Worm (Caenorhabditis elegans) whole organism, young adult: ENCODE measurements around the gene F02D8.4.

Experiments used
- C17E4.6 ChIP-seq: fragments of 200-800 bp; sonication (Bioruptor generic); IDR thresholded peaks from 2 replicates; pipeline ENCODE4 v1.3.6; 2022; ENCODE audit warnings: missing genetic modification reagents, missing genetic modification characterization, missing compliant biosample characterization
- F33H1.4 ChIP-seq: fragments of 200-800 bp; sonication (Bioruptor generic); IDR thresholded peaks from 2 replicates; pipeline ENCODE4 v1.3.6; 2022; ENCODE audit warnings: missing genetic modification reagents, missing genetic modification characterization, missing compliant biosample characterization
- F37B4.10 ChIP-seq: fragments of 200-800 bp; sonication (Bioruptor generic); IDR thresholded peaks from 2 replicates; pipeline ENCODE4 v1.3.6; 2022; ENCODE audit warnings: missing genetic modification characterization, missing compliant biosample characterization
- F39B2.1 ChIP-seq: fragments of 200-800 bp; sonication (Bioruptor generic); IDR thresholded peaks from 2 replicates; pipeline ENCODE4 v1.3.6; 2022; ENCODE audit warnings: missing genetic modification reagents, missing genetic modification characterization, missing compliant biosample characterization
- F49E8.2 ChIP-seq: sonication (generic microtip); optimal IDR thresholded peaks from 3 replicates; lab custom pipeline; 2017; ENCODE audit warnings: missing genetic modification characterization, mild to moderate bottlenecking, missing compliant biosample characterization, antibody characterized with exemption, moderate library complexity; ENCODE audit not compliant: insufficient read depth
- F55B11.4 ChIP-seq: sonication (generic microtip); optimal IDR thresholded peaks from 2 replicates; lab custom pipeline; 2016; ENCODE audit warnings: missing compliant biosample characterization, missing genetic modification characterization, borderline replicate concordance; ENCODE audit not compliant: insufficient read depth
- F57A8.1 ChIP-seq: fragments of 200-800 bp; sonication (Bioruptor generic); optimal IDR thresholded peaks from 2 replicates; lab custom pipeline; 2018; ENCODE audit warnings: mild to moderate bottlenecking, missing genetic modification characterization, moderate library complexity, missing compliant biosample characterization
- Y67H2A.10 ChIP-seq: fragments of 200-800 bp; sonication (Bioruptor generic); conservative IDR thresholded peaks from 2 replicates; pipeline ENCODE4 v1.3.6; 2022; ENCODE audit warnings: missing genetic modification reagents, missing genetic modification characterization, missing compliant biosample characterization
- ZK185.1 ChIP-seq: sonication (generic microtip); optimal IDR thresholded peaks from 2 replicates; lab custom pipeline; 2016; ENCODE audit warnings: mild to moderate bottlenecking, missing genetic modification characterization, missing compliant biosample characterization; ENCODE audit not compliant: poor library complexity, severe bottlenecking
- aptf-3 ChIP-seq: fragments of 200-800 bp; sonication (Bioruptor generic); IDR thresholded peaks from 2 replicates; pipeline ENCODE4 v1.3.6; 2022; ENCODE audit warnings: missing genetic modification characterization, missing compliant biosample characterization
- attf-3 ChIP-seq: fragments of 200-800 bp; sonication (Bioruptor generic); conservative IDR thresholded peaks from 2 replicates; pipeline ENCODE4 v1.3.6; 2022; ENCODE audit warnings: missing genetic modification reagents, missing genetic modification characterization, missing compliant biosample characterization
- bed-2 ChIP-seq: fragments of 200-800 bp; sonication (Bioruptor generic); IDR thresholded peaks from 2 replicates; pipeline ENCODE4 v1.3.6; 2022; ENCODE audit warnings: missing genetic modification reagents, missing genetic modification characterization, missing compliant biosample characterization
- ceh-100 ChIP-seq: fragments of 200-800 bp; sonication (Bioruptor generic); IDR thresholded peaks from 2 replicates; pipeline ENCODE4 v1.3.6; 2022; ENCODE audit warnings: missing genetic modification reagents, missing genetic modification characterization, missing compliant biosample characterization
- ceh-27 ChIP-seq: fragments of 200-800 bp; sonication (Bioruptor generic); optimal IDR thresholded peaks from 2 replicates; lab custom pipeline; 2018; ENCODE audit warnings: mild to moderate bottlenecking, missing genetic modification characterization, moderate library complexity, missing compliant biosample characterization
- ceh-40 ChIP-seq: fragments of 200-800 bp; sonication (Bioruptor generic); IDR thresholded peaks from 2 replicates; pipeline ENCODE4 v1.3.6; 2022; ENCODE audit warnings: missing genetic modification characterization, missing compliant biosample characterization
- ceh-91 ChIP-seq: fragments of 200-800 bp; sonication (Bioruptor generic); IDR thresholded peaks from 2 replicates; pipeline ENCODE4 v1.3.6; 2022; ENCODE audit warnings: missing genetic modification reagents, missing genetic modification characterization, missing compliant biosample characterization
- dox-1 ChIP-seq: fragments of 200-800 bp; sonication (Bioruptor generic); IDR thresholded peaks from 2 replicates; pipeline ENCODE4 v1.3.6; 2022; ENCODE audit warnings: missing genetic modification reagents, missing genetic modification characterization, missing compliant biosample characterization
- dpl-1 ChIP-seq: fragments of 150-350 bp; optimal IDR thresholded peaks from 2 replicates; lab custom pipeline; 2014; ENCODE audit warnings: missing biosample characterization, missing genetic modification reagents, missing genetic modification characterization
- efl-1 ChIP-seq: fragments of 150-350 bp; optimal IDR thresholded peaks from 2 replicates; lab custom pipeline; 2014; ENCODE audit warnings: missing biosample characterization, missing genetic modification reagents, missing genetic modification characterization
- egrh-3 ChIP-seq: fragments of 200-800 bp; sonication (Bioruptor generic); IDR thresholded peaks from 2 replicates; pipeline ENCODE4 v1.3.6; 2022; ENCODE audit warnings: missing genetic modification reagents, missing genetic modification characterization, missing compliant biosample characterization
- ekl-4 ChIP-seq: fragments of 200-800 bp; sonication (Bioruptor generic); IDR thresholded peaks from 2 replicates; pipeline ENCODE4 v1.3.6; 2022; ENCODE audit warnings: missing genetic modification reagents, missing genetic modification characterization, missing compliant biosample characterization
- hmg-1.2 ChIP-seq: fragments of 200-800 bp; sonication (Bioruptor generic); IDR thresholded peaks from 2 replicates; pipeline ENCODE4 v1.3.6; 2022; ENCODE audit warnings: missing genetic modification reagents, missing genetic modification characterization, missing compliant biosample characterization
- hsf-1 ChIP-seq: fragments of 200-800 bp; sonication (Bioruptor generic); IDR thresholded peaks from 2 replicates; pipeline ENCODE4 v1.3.6; 2022; ENCODE audit warnings: missing genetic modification reagents, missing genetic modification characterization, missing compliant biosample characterization
- lin-26 ChIP-seq: fragments of 200-800 bp; sonication (Bioruptor generic); IDR thresholded peaks from 2 replicates; pipeline ENCODE4 v1.3.6; 2022; ENCODE audit warnings: missing genetic modification reagents, missing genetic modification characterization, missing compliant biosample characterization
- lin-35 ChIP-seq, 3 experiments: fragments of 150-350 bp in 2 of 3; sonication (generic microtip) in 1 of 3; optimal IDR thresholded peaks; 2 replicates each; lab custom pipeline; 2014 to 2018; ENCODE audit warnings: missing biosample characterization in 3 of 3, missing genetic modification characterization in 3 of 3, missing genetic modification reagents in 3 of 3
- lin-54 ChIP-seq: fragments of 200-800 bp; sonication (Bioruptor generic); optimal IDR thresholded peaks from 2 replicates; lab custom pipeline; 2018; ENCODE audit warnings: mild to moderate bottlenecking, missing genetic modification characterization, missing compliant biosample characterization
- lsl-1 ChIP-seq: fragments of 200-800 bp; sonication (Bioruptor generic); optimal IDR thresholded peaks from 2 replicates; lab custom pipeline; 2018; ENCODE audit warnings: mild to moderate bottlenecking, missing genetic modification characterization, moderate library complexity, missing compliant biosample characterization
- madf-3 ChIP-seq: fragments of 200-800 bp; sonication (Bioruptor generic); IDR thresholded peaks from 2 replicates; pipeline ENCODE4 v1.3.6; 2022; ENCODE audit warnings: missing genetic modification reagents, missing genetic modification characterization, missing compliant biosample characterization
- madf-6 ChIP-seq: fragments of 200-800 bp; sonication (Bioruptor generic); IDR thresholded peaks from 2 replicates; pipeline ENCODE4 v1.3.6; 2022; ENCODE audit warnings: missing genetic modification reagents, missing genetic modification characterization, missing compliant biosample characterization
- madf-8 ChIP-seq: fragments of 200-800 bp; sonication (Bioruptor generic); conservative IDR thresholded peaks from 2 replicates; pipeline ENCODE4 v1.3.6; 2022; ENCODE audit warnings: missing genetic modification reagents, missing genetic modification characterization, missing compliant biosample characterization
- mcd-1 ChIP-seq: fragments of 200-800 bp; sonication (Bioruptor generic); IDR thresholded peaks from 2 replicates; pipeline ENCODE4 v1.3.6; 2022; ENCODE audit warnings: missing genetic modification reagents, missing genetic modification characterization, missing compliant biosample characterization
- nfya-1 ChIP-seq: sonication (generic microtip); optimal IDR thresholded peaks from 2 replicates; lab custom pipeline; 2017; ENCODE audit warnings: antibody characterized with exemption, missing compliant biosample characterization, missing genetic modification characterization, borderline replicate concordance; ENCODE audit not compliant: insufficient read depth
- pbrm-1 ChIP-seq: fragments of 200-800 bp; sonication (Bioruptor generic); IDR thresholded peaks from 2 replicates; pipeline ENCODE4 v1.3.6; 2022; ENCODE audit warnings: missing genetic modification reagents, missing genetic modification characterization, missing compliant biosample characterization
- rcor-1 ChIP-seq: fragments of 200-800 bp; sonication (Bioruptor generic); IDR thresholded peaks from 2 replicates; pipeline ENCODE4 v1.3.6; 2022; ENCODE audit warnings: missing genetic modification reagents, missing genetic modification characterization, missing compliant biosample characterization
- snpc-1.3 ChIP-seq: sonication (generic microtip); optimal IDR thresholded peaks from 2 replicates; lab custom pipeline; 2017; ENCODE audit warnings: missing genetic modification characterization, mild to moderate bottlenecking, missing compliant biosample characterization, antibody characterized with exemption, moderate library complexity, missing genotype, missing genetic modification reagents; ENCODE audit not compliant: insufficient read depth
- snpc-3.4 ChIP-seq: sonication (generic microtip); optimal IDR thresholded peaks from 2 replicates; lab custom pipeline; 2017; ENCODE audit warnings: missing genetic modification characterization, mild to moderate bottlenecking, missing compliant biosample characterization, antibody characterized with exemption, moderate library complexity, missing genotype, missing genetic modification reagents
- snpc-4 ChIP-seq, 5 experiments: fragments of 150-350 bp in 1 of 5; sonication (generic microtip) in 4 of 5; optimal IDR thresholded peaks; 2 replicates each; lab custom pipeline; 2014 to 2018; ENCODE audit warnings: missing genetic modification characterization in 5 of 5, missing biosample characterization in 3 of 5, antibody characterized with exemption in 2 of 5, mild to moderate bottlenecking in 2 of 5, missing compliant biosample characterization in 2 of 5, missing genotype in 2 of 5, moderate library complexity in 2 of 5, missing genetic modification reagents in 1 of 5
- somi-1 ChIP-seq: fragments of 200-800 bp; sonication (Bioruptor generic); optimal IDR thresholded peaks from 2 replicates; lab custom pipeline; 2018; ENCODE audit warnings: mild to moderate bottlenecking, missing genetic modification characterization, missing compliant biosample characterization
- tbp1 ChIP-seq: fragments of 200-800 bp; sonication (Bioruptor generic); optimal IDR thresholded peaks from 2 replicates; lab custom pipeline; 2018; ENCODE audit warnings: mild to moderate bottlenecking, missing genetic modification characterization, missing compliant biosample characterization
- unc-130 ChIP-seq: sonication (generic microtip); optimal IDR thresholded peaks from 2 replicates; lab custom pipeline; 2016; ENCODE audit warnings: missing genetic modification reagents, missing genetic modification characterization, missing compliant biosample characterization
- xnd-1 ChIP-seq: sonication (generic microtip); optimal IDR thresholded peaks from 2 replicates; lab custom pipeline; 2016; ENCODE audit warnings: missing genotype, missing genetic modification reagents, missing genetic modification characterization, missing compliant biosample characterization
- zim-3 ChIP-seq: sonication (generic microtip); optimal IDR thresholded peaks from 2 replicates; lab custom pipeline; 2017; ENCODE audit warnings: mild to moderate bottlenecking, missing genetic modification characterization, moderate library complexity, missing compliant biosample characterization
- ztf-25 ChIP-seq: fragments of 200-800 bp; sonication (Bioruptor generic); IDR thresholded peaks from 2 replicates; pipeline ENCODE4 v1.3.6; 2022; ENCODE audit warnings: missing genetic modification reagents, missing genetic modification characterization, missing compliant biosample characterization
- ztf-26 ChIP-seq: sonication (generic microtip); optimal IDR thresholded peaks from 2 replicates; lab custom pipeline; 2017; ENCODE audit warnings: missing genetic modification characterization, missing compliant biosample characterization

The F02D8.4 gene

DNA sequence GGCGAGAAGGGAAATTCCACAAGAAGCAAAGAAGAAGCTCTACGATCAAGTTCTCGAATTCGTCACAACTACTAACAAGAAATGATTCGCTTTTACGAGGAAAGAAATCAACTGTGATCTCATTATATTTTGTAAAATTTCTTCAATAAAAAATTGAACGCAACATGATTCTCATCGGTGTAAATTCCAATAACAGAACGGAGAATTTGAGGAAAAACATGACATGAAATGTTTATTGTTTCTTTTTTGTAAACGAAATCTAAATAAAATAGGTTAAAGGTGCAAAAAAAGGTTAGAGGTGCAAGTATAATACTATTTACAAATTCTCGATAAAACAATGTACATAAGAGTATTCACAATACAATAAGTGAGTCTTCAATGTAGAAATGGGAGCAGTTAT lies 6.8 kb downstream of the F02D8.4 start (continued):
- TF ChIP-seq ZK185.1 (tag; lab: Kevin White, UChicago), result no peak
- peak; percentile 6 for TF ChIP-seq efl-1
- TF ChIP-seq F39B2.1 (GFP tag; lab: Robert Waterston, UW), result 0 out of 2 replicates have a peak, but pooled peaks have one; percentile 43
- peak; percentile 56; the same call in 1 of the 2 replicates for TF ChIP-seq ceh-100 (GFP tag; lab: Robert Waterston, UW)
- TF ChIP-seq ztf-26 (tag; lab: Kevin White, UChicago), result no peak

DNA sequence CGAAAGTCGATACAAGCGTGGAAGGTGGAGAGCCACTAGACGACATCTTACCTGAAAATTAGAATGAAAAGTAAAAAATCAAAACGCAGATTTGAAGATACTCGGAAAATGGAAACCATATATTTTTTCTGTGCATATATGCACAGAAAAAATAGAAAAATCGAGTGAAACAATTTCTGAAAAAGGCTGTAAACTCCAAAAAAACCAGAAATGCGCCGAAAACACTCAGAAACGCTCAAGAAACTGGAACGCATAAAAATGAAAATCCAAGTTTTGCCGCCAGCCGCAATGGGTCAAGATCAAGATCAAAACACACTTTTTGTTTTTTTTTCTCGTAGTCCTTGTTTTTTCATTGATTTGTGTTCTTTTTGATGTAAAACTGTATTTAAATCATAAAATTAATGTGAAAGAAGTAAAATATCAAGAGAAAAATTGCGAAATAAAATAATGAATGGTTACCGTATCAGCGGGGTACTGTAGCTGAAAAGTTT lies 8.0 kb downstream of the F02D8.4 start, which contains the start of gene T01C3.3:
Gene T01C3.3, minus strand, starts transcription at position 51 of the 491 bp plus-strand sequence.
- TF ChIP-seq lin-54 (GFP tag; lab: Kevin White, UChicago) (peak; percentile 52), madf-8 (GFP tag; lab: Robert Waterston, UW) (peak; percentile 92), ceh-91 (GFP tag; lab: Robert Waterston, UW) (peak; percentile 92), lin-35 (GFP tag; optimal IDR thresholded peaks at IDR 0.05; lab: Kevin White, UChicago) (peak in 1 of 3 experiments; percentile 59), C17E4.6 (GFP tag; lab: Robert Waterston, UW) (0 out of 2 replicates have a peak, but pooled peaks have one; percentile 34), lsl-1 (GFP tag; lab: Kevin White, UChicago) (peak; percentile 91), bed-2 (GFP tag; lab: Robert Waterston, UW) (no peak), F37B4.10 (GFP tag; lab: Robert Waterston, UW) (no peak), attf-3 (peak; percentile 60), Y67H2A.10 (no peak), tbp1 (GFP tag; lab: Kevin White, UChicago) (peak; percentile 32), ceh-27 (GFP tag; lab: Kevin White, UChicago) (no peak), snpc-1.3 (tag; lab: Kevin White, UChicago) (peak; percentile 13), snpc-4 (GFP tag; optimal IDR thresholded peaks at IDR 0.05; lab: Kevin White, UChicago) (peak; percentile 22), snpc-4 (tag; optimal IDR thresholded peaks at IDR 0.05; lab: Kevin White, UChicago) (peak in 1 of 4 experiments; percentile 10), nfya-1 (tag; lab: Kevin White, UChicago) (no peak), rcor-1 (GFP tag; lab: Robert Waterston, UW) (peak; percentile 56), madf-3 (GFP tag; lab: Robert Waterston, UW) (peak; percentile 78; the same call in 1 of the 2 replicates), efl-1 (peak; percentile 98), hsf-1 (GFP tag; lab: Robert Waterston, UW) (peak; percentile 86), somi-1 (GFP tag; lab: Kevin White, UChicago) (no peak), F49E8.2 (tag; lab: Kevin White, UChicago) (peak; percentile 42), ceh-40 (GFP tag; lab: Robert Waterston, UW) (no peak), dpl-1 (GFP tag; lab: Kevin White, UChicago) (peak; percentile 93), ekl-4 (GFP tag; lab: Robert Waterston, UW) (0 out of 2 replicates have a peak, but pooled peaks have one; percentile 33), lin-26 (no peak), hmg-1.2 (GFP tag; lab: Robert Waterston, UW) (peak; percentile 52), F33H1.4 (GFP tag; lab: Robert Waterston, UW) (peak; percentile 78), F55B11.4 (no peak), xnd-1 (peak; percentile 91), zim-3 (tag; lab: Kevin White, UChicago) (no peak), snpc-3.4 (tag; lab: Kevin White, UChicago) (peak; percentile 72), egrh-3 (GFP tag; lab: Robert Waterston, UW) (no peak), F57A8.1 (no peak), pbrm-1 (0 out of 2 replicates have a peak, but pooled peaks have one; percentile 35), dox-1 (GFP tag; lab: Robert Waterston, UW) (peak; percentile 57), madf-6 (GFP tag; lab: Robert Waterston, UW) (peak; percentile 96), aptf-3 (no peak), ztf-25 (0 out of 2 replicates have a peak, but pooled peaks have one; percentile 24), mcd-1 (GFP tag; lab: Robert Waterston, UW) (peak; percentile 50), unc-130 (GFP tag; lab: Kevin White, UChicago) (peak; percentile 17)
